Worm (Caenorhabditis elegans): ENCODE results near the gene ZK262.4.

DNA sequence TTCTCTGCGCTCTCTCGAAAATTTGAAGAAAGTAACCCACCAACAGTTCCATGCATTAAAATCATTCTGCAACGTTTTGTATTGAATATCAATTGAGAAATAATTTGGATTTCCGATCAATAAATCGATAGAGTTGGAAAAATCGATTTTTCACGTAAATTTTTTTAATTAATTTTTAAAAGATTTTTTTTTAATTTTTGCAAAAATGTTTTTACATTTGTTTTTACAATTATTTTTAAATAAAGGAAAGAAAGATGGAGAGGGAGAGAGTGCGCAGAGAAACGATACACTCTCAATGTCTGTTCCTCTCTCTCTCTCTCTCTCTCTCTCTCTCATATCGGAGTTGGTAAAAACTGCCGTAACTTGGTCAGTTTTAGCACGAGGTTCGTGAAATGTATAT, 1.2 kb upstream of the ZK262.4 start, which contains the start of gene ZK262.19:
- no peak for TF ChIP-seq gmeb-2 (tag; optimal IDR thresholded peaks at IDR 0.05)
- TF ChIP-seq unc-55 (GFP tag; optimal IDR thresholded peaks at IDR 0.05) = no peak
- no peak for TF ChIP-seq unc-3 (GFP tag; conservative IDR thresholded peaks at IDR 0.05)
- TF ChIP-seq unc-3 (tag; optimal IDR thresholded peaks at IDR 0.05) = no peak
- TF ChIP-seq hlh-13 (GFP tag; optimal IDR thresholded peaks at IDR 0.05) = no peak
- no peak for TF ChIP-seq lin-11 (tag; optimal IDR thresholded peaks at IDR 0.05)
- TF ChIP-seq odd-2 (tag; optimal IDR thresholded peaks at IDR 0.05) = no peak
- TF ChIP-seq ama-1 (optimal IDR thresholded peaks at IDR 0.05) = no peak
- no peak for TF ChIP-seq pqm-1 (tag; optimal IDR thresholded peaks at IDR 0.05)
- TF ChIP-seq zip-5 (tag; optimal IDR thresholded peaks at IDR 0.05) = no peak
- no peak for TF ChIP-seq T23F11.4 (GFP tag; optimal IDR thresholded peaks at IDR 0.05)
- no peak for TF ChIP-seq sox-4 (tag; optimal IDR thresholded peaks at IDR 0.05)
- TF ChIP-seq pros-1 (tag; optimal IDR thresholded peaks at IDR 0.05) = no peak

All from whole organism, late embryonic.